Worm (Caenorhabditis elegans): ENCODE data around the gene sri-9.

- TF ChIP-seq nhr-237 (tag; optimal IDR thresholded peaks at IDR 0.05) = no peak
- no peak for TF ChIP-seq nhr-102 (tag; optimal IDR thresholded peaks at IDR 0.05)
- TF ChIP-seq aly-2 (tag; optimal IDR thresholded peaks at IDR 0.05) = no peak
- TF ChIP-seq fkh-10 (GFP tag; optimal IDR thresholded peaks at IDR 0.05) = no peak
- TF ChIP-seq lin-29 (GFP tag; IDR thresholded peaks at IDR 0.05) = no peak
- no peak for TF ChIP-seq mdt-29 (GFP tag; IDR thresholded peaks at IDR 0.05)
- no peak for TF ChIP-seq R02D3.7 (tag; optimal IDR thresholded peaks at IDR 0.05)
- TF ChIP-seq unc-62 (GFP tag; optimal IDR thresholded peaks at IDR 0.05 in 1 of 2) = no peak
- no peak for TF ChIP-seq unc-62 (tag; optimal IDR thresholded peaks at IDR 0.05)
Observed at ce11 chrV:17000204-17000603, 1.1 kb upstream of the sri-9 start, which contains the start of gene str-217.
